Fruit fly (Drosophila melanogaster): ENCODE results near the gene Sec23.

- no peak for TF ChIP-seq ttk (optimal IDR thresholded peaks at IDR 0.05)
- no peak for TF ChIP-seq psq (optimal IDR thresholded peaks at IDR 0.05)
- no peak for TF ChIP-seq Myc (optimal IDR thresholded peaks at IDR 0.05)
- TF ChIP-seq Sin3A (optimal IDR thresholded peaks at IDR 0.05) = no peak
Measured at dm6 chr3R:5696384-5696783, 47.5 kb downstream of the Sec23 start.
